Fruit fly (Drosophila melanogaster) whole organism, embryonic: Measurements from ENCODE around the gene nuf.

Source experiments
- Antp ChIP-seq: fragments of 200-800 bp; sonication (Bioruptor generic); optimal IDR thresholded peaks from 3 replicates; lab custom pipeline; 2016; ENCODE audit warnings: missing biosample characterization, missing genetic modification characterization
- Bteb2 ChIP-seq: fragments of 200-800 bp; sonication (Bioruptor generic); optimal IDR thresholded peaks from 2 replicates; lab custom pipeline; 2016; ENCODE audit warnings: missing biosample characterization, missing genetic modification characterization
- C15 ChIP-seq: fragments of 200-800 bp; sonication (Bioruptor generic); IDR thresholded peaks from 3 replicates; pipeline ENCODE4 v1.3.6; 2022; ENCODE audit warnings: missing biosample characterization, missing genetic modification characterization
- CG12659 ChIP-seq: fragments of 200-800 bp; sonication (Bioruptor generic); optimal IDR thresholded peaks from 3 replicates; lab custom pipeline; 2017; ENCODE audit warnings: mild to moderate bottlenecking, missing biosample characterization, missing genetic modification reagents, missing genetic modification characterization
- CG13123 ChIP-seq: fragments of 200-800 bp; sonication (Bioruptor generic); optimal IDR thresholded peaks from 2 replicates; lab custom pipeline; 2016; ENCODE audit warnings: missing biosample characterization, missing genetic modification characterization
- CG13296 ChIP-seq: fragments of 200-800 bp; sonication (Bioruptor generic); optimal IDR thresholded peaks from 3 replicates; lab custom pipeline; 2018; ENCODE audit warnings: missing biosample characterization, mild to moderate bottlenecking, missing genetic modification characterization
- CG14014 ChIP-seq: fragments of 200-800 bp; sonication (Bioruptor generic); IDR thresholded peaks from 2 replicates; pipeline ENCODE4 v1.3.6; 2022; ENCODE audit warnings: missing biosample characterization, missing genetic modification characterization
- CG14710 ChIP-seq: fragments of 200-800 bp; sonication (Bioruptor generic); optimal IDR thresholded peaks from 3 replicates; lab custom pipeline; 2019; ENCODE audit warnings: missing biosample characterization, mild to moderate bottlenecking, missing genetic modification characterization, moderate library complexity
- CG14860 ChIP-seq: fragments of 200-800 bp; sonication (Bioruptor generic); IDR thresholded peaks from 3 replicates; pipeline ENCODE4 v1.3.6; 2022; ENCODE audit warnings: missing biosample characterization, missing genetic modification characterization; ENCODE audit not compliant: partially characterized antibody
- CG17385 ChIP-seq: fragments of 200-800 bp; sonication (Bioruptor generic); optimal IDR thresholded peaks from 3 replicates; lab custom pipeline; 2018; ENCODE audit warnings: missing biosample characterization, mild to moderate bottlenecking, missing genetic modification characterization
- CG2199 ChIP-seq: fragments of 200-800 bp; sonication (Bioruptor generic); IDR thresholded peaks from 3 replicates; pipeline ENCODE4 v1.3.6; 2022; ENCODE audit warnings: missing biosample characterization, missing genetic modification characterization
- CG2712 ChIP-seq: fragments of 200-800 bp; optimal IDR thresholded peaks from 3 replicates; lab custom pipeline; 2019; ENCODE audit warnings: missing biosample characterization, mild to moderate bottlenecking, missing genetic modification characterization, moderate library complexity
- CG30403 ChIP-seq: fragments of 200-800 bp; sonication (Bioruptor generic); optimal IDR thresholded peaks from 3 replicates; lab custom pipeline; 2016; ENCODE audit warnings: missing biosample characterization, missing genetic modification characterization
- CG3065 ChIP-seq: fragments of 200-800 bp; sonication (Bioruptor generic); optimal IDR thresholded peaks from 2 replicates; lab custom pipeline; 2016; ENCODE audit warnings: missing biosample characterization, missing genetic modification characterization
- CG4820 ChIP-seq: fragments of 200-800 bp; sonication (Bioruptor generic); optimal IDR thresholded peaks from 3 replicates; lab custom pipeline; 2016; ENCODE audit warnings: missing biosample characterization, missing genetic modification characterization
- CG5953 ChIP-seq: fragments of 200-800 bp; sonication (Bioruptor generic); IDR thresholded peaks from 2 replicates; pipeline ENCODE4 v1.3.6; 2022; ENCODE audit warnings: missing biosample characterization, missing genetic modification characterization
- CG7357 ChIP-seq: fragments of 200-800 bp; sonication (Bioruptor generic); IDR thresholded peaks from 3 replicates; pipeline ENCODE4 v1.3.6; 2022; ENCODE audit warnings: missing biosample characterization, missing genetic modification characterization
- CG7963 ChIP-seq: fragments of 200-800 bp; sonication (Bioruptor generic); IDR thresholded peaks from 3 replicates; pipeline ENCODE4 v1.3.6; 2022; ENCODE audit warnings: missing biosample characterization, missing genetic modification characterization; ENCODE audit not compliant: partially characterized antibody
- CG8478 ChIP-seq: fragments of >200 bp; optimal IDR thresholded peaks from 2 replicates; lab custom pipeline; 2018
- CHES-1-like ChIP-seq: fragments of 200-800 bp; sonication (Bioruptor generic); optimal IDR thresholded peaks from 2 replicates; lab custom pipeline; 2016; ENCODE audit warnings: missing biosample characterization, missing genetic modification characterization
- D ChIP-seq, 2 experiments: fragments of 200-800 bp in 1 of 2; fragments of >200 bp in 1 of 2; sonication (Bioruptor generic) in 1 of 2; optimal IDR thresholded peaks; 2 replicates in 1 of 2; 3 replicates in 1 of 2; lab custom pipeline; 2017; ENCODE audit warnings: mild to moderate bottlenecking in 1 of 2, missing biosample characterization in 1 of 2, missing genetic modification characterization in 1 of 2, missing genetic modification reagents in 1 of 2
- Doc3 ChIP-seq: fragments of 200-800 bp; sonication (Bioruptor generic); IDR thresholded peaks from 3 replicates; pipeline ENCODE4 v1.3.6; 2022; ENCODE audit warnings: missing biosample characterization, missing genetic modification characterization; ENCODE audit not compliant: partially characterized antibody
- Elba2 ChIP-seq: fragments of 200-800 bp; sonication (Bioruptor generic); optimal IDR thresholded peaks from 3 replicates; lab custom pipeline; 2016; ENCODE audit warnings: missing biosample characterization, missing genetic modification characterization
- Jarid2 ChIP-seq: fragments of 200-800 bp; sonication (Bioruptor generic); optimal IDR thresholded peaks from 3 replicates; lab custom pipeline; 2017; ENCODE audit warnings: mild to moderate bottlenecking, missing biosample characterization, missing genetic modification reagents, missing genetic modification characterization
- Mrtf ChIP-seq: fragments of 200-800 bp; sonication (Bioruptor generic); IDR thresholded peaks from 3 replicates; pipeline ENCODE4 v1.3.6; 2022; ENCODE audit warnings: missing biosample characterization, missing genetic modification characterization
- Poxn ChIP-seq: fragments of 200-800 bp; sonication (Bioruptor generic); IDR thresholded peaks from 2 replicates; pipeline ENCODE4 v1.3.6; 2022; ENCODE audit warnings: missing biosample characterization, missing genetic modification characterization
- Six4 ChIP-seq: fragments of 200-800 bp; sonication (Bioruptor generic); optimal IDR thresholded peaks from 2 replicates; lab custom pipeline; 2016; ENCODE audit warnings: missing biosample characterization, missing genetic modification characterization
- TFAM ChIP-seq: fragments of 200-800 bp; sonication (Bioruptor generic); optimal IDR thresholded peaks from 2 replicates; lab custom pipeline; 2017; ENCODE audit warnings: missing biosample characterization, missing genetic modification characterization, inconsistent platforms
- bigmax ChIP-seq: fragments of 200-800 bp; sonication (Bioruptor generic); optimal IDR thresholded peaks from 2 replicates; lab custom pipeline; 2018; ENCODE audit warnings: missing biosample characterization, mild to moderate bottlenecking, missing genetic modification characterization
- cad ChIP-seq: fragments of >200 bp; optimal IDR thresholded peaks from 2 replicates; lab custom pipeline; 2017; ENCODE audit warnings: missing biosample characterization, missing genetic modification characterization
- cas ChIP-seq: fragments of 200-800 bp; sonication (Bioruptor generic); IDR thresholded peaks from 2 replicates; pipeline ENCODE4 v1.3.6; 2022; ENCODE audit warnings: missing biosample characterization, missing genetic modification characterization
- ci ChIP-seq: fragments of 200-800 bp; sonication (Bioruptor generic); IDR thresholded peaks from 3 replicates; pipeline ENCODE4 v1.3.6; 2022; ENCODE audit warnings: missing biosample characterization, missing genetic modification characterization
- crc ChIP-seq: fragments of 200-800 bp; sonication (Bioruptor generic); optimal IDR thresholded peaks from 2 replicates; lab custom pipeline; 2016; ENCODE audit warnings: missing biosample characterization, missing genetic modification characterization
- disco-r ChIP-seq: fragments of 200-800 bp; sonication (Bioruptor generic); optimal IDR thresholded peaks from 2 replicates; lab custom pipeline; 2016; ENCODE audit warnings: missing biosample characterization, missing genetic modification characterization
- dmrt11E ChIP-seq: fragments of 200-800 bp; sonication (Bioruptor generic); optimal IDR thresholded peaks from 3 replicates; lab custom pipeline; 2018; ENCODE audit warnings: missing biosample characterization, mild to moderate bottlenecking, missing genetic modification characterization, moderate library complexity
- gem ChIP-seq: fragments of 200-800 bp; sonication (Bioruptor generic); optimal IDR thresholded peaks from 2 replicates; lab custom pipeline; 2019; ENCODE audit warnings: missing biosample characterization, mild to moderate bottlenecking, missing genetic modification characterization, moderate library complexity
- grau ChIP-seq: fragments of 200-800 bp; optimal IDR thresholded peaks from 3 replicates; lab custom pipeline; 2019; ENCODE audit warnings: missing biosample characterization, mild to moderate bottlenecking, missing genetic modification characterization, moderate library complexity
- grn ChIP-seq: fragments of 200-800 bp; sonication (Bioruptor generic); optimal IDR thresholded peaks from 3 replicates; lab custom pipeline; 2017; ENCODE audit warnings: missing biosample characterization, missing genetic modification characterization
- gsb-n ChIP-seq: fragments of 200-800 bp; sonication (Bioruptor generic); optimal IDR thresholded peaks from 3 replicates; lab custom pipeline; 2018; ENCODE audit warnings: missing biosample characterization, mild to moderate bottlenecking, missing genetic modification characterization
- inv ChIP-seq: fragments of 200-800 bp; sonication (Bioruptor generic); IDR thresholded peaks from 2 replicates; pipeline ENCODE4 v1.3.6; 2022; ENCODE audit warnings: missing biosample characterization, missing genetic modification characterization; ENCODE audit not compliant: partially characterized antibody
- jigr1 ChIP-seq: fragments of 200-800 bp; sonication (Bioruptor generic); IDR thresholded peaks from 3 replicates; pipeline ENCODE4 v1.3.6; 2022; ENCODE audit warnings: missing biosample characterization, missing genetic modification characterization
- mirr ChIP-seq: fragments of 200-800 bp; sonication (Bioruptor generic); optimal IDR thresholded peaks from 3 replicates; lab custom pipeline; 2018; ENCODE audit warnings: missing biosample characterization, mild to moderate bottlenecking, missing genetic modification characterization
- pfk ChIP-seq: fragments of 200-800 bp; sonication (Bioruptor generic); optimal IDR thresholded peaks from 2 replicates; lab custom pipeline; 2018; ENCODE audit warnings: missing biosample characterization, mild to moderate bottlenecking, missing genetic modification characterization, moderate library complexity
- pros ChIP-seq: fragments of 200-800 bp; sonication (Bioruptor generic); optimal IDR thresholded peaks from 3 replicates; lab custom pipeline; 2019; ENCODE audit warnings: missing biosample characterization, mild to moderate bottlenecking, missing genetic modification characterization, moderate library complexity
- row ChIP-seq: fragments of 200-800 bp; sonication (Bioruptor generic); IDR thresholded peaks from 3 replicates; pipeline ENCODE4 v1.3.6; 2022; ENCODE audit warnings: missing biosample characterization, missing genetic modification characterization
- salm ChIP-seq: fragments of 200-800 bp; sonication (Bioruptor generic); optimal IDR thresholded peaks from 2 replicates; lab custom pipeline; 2018; ENCODE audit warnings: missing biosample characterization, mild to moderate bottlenecking, missing genetic modification characterization
- so ChIP-seq: fragments of 200-800 bp; sonication (Bioruptor generic); IDR thresholded peaks from 3 replicates; pipeline ENCODE4 v1.3.6; 2022; ENCODE audit warnings: missing biosample characterization, missing genetic modification characterization
- stc ChIP-seq: fragments of 200-800 bp; sonication (Bioruptor generic); IDR thresholded peaks from 2 replicates; pipeline ENCODE4 v1.3.6; 2022; ENCODE audit warnings: missing biosample characterization, missing genetic modification characterization
- wek ChIP-seq: fragments of 200-800 bp; sonication (Bioruptor generic); optimal IDR thresholded peaks from 3 replicates; lab custom pipeline; 2018; ENCODE audit warnings: missing biosample characterization, mild to moderate bottlenecking, missing genetic modification characterization, moderate library complexity
- zen ChIP-seq: fragments of 200-800 bp; sonication (Bioruptor generic); optimal IDR thresholded peaks from 3 replicates; lab custom pipeline; 2018; ENCODE audit warnings: missing biosample characterization, mild to moderate bottlenecking, missing genetic modification characterization, moderate library complexity
- zf30C ChIP-seq: fragments of 200-800 bp; sonication (Bioruptor generic); optimal IDR thresholded peaks from 3 replicates; lab custom pipeline; 2018; ENCODE audit warnings: missing biosample characterization, mild to moderate bottlenecking, missing genetic modification characterization

Gene nuf

DNA sequence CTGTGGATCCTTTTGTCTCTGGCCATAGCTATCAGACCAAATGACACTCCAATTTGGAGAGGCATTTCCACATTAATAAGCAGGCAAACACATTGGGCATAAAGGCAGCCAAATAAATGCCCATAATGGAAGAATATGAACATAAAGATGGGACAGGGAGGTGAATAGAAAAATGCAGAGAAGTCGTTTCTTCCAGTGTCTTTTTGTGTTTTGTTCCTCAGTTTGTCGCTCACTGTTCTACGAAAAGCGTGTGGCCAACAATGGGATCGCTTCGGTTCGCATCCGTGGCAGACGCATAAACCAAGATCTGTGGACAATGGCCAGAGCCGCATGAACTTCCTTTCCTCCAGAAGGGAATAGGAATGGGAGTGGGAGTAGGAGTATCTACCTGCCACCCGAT is 39.2 kb upstream of the nuf start:
- peak; percentile 61 for TF ChIP-seq zf30C (GFP tag; lab: Kevin White, UChicago)
- no peak for TF ChIP-seq cas
- TF ChIP-seq so (GFP tag; lab: Robert Waterston, UW), result no peak
- TF ChIP-seq CG13296, result no peak
- TF ChIP-seq grn (GFP tag; lab: Kevin White, UChicago), result no peak
- peak; percentile 57 for TF ChIP-seq cad (GFP tag; lab: Kevin White, UChicago)
- no peak for TF ChIP-seq dmrt11E (tag; lab: Kevin White, UChicago)
- no peak for TF ChIP-seq CG5953 (GFP tag; lab: Robert Waterston, UW)
- TF ChIP-seq pfk (GFP tag; lab: Kevin White, UChicago), result no peak
- TF ChIP-seq CG17385, result no peak
- no peak for TF ChIP-seq jigr1 (GFP tag; lab: Robert Waterston, UW)
- TF ChIP-seq Mrtf (GFP tag; lab: Robert Waterston, UW), result no peak
- no peak for TF ChIP-seq ci
- no peak for TF ChIP-seq mirr (GFP tag; lab: Kevin White, UChicago)
- no peak for TF ChIP-seq Elba2 (GFP tag; lab: Kevin White, UChicago)
- TF ChIP-seq CG2199 (GFP tag; lab: Robert Waterston, UW), result peak; percentile 75; the same call in 1 of the 3 replicates
- no peak for TF ChIP-seq CG14860 (GFP tag; lab: Robert Waterston, UW)
- peak; percentile 22 for TF ChIP-seq zen (tag; lab: Kevin White, UChicago)
- TF ChIP-seq Antp, result no peak
- TF ChIP-seq CG14710 (tag; lab: Kevin White, UChicago), result no peak
- peak; percentile 32 for TF ChIP-seq pros (GFP tag; lab: Kevin White, UChicago)
- no peak for TF ChIP-seq gem (tag; lab: Kevin White, UChicago)
- no peak for TF ChIP-seq inv (GFP tag; lab: Robert Waterston, UW)
- TF ChIP-seq Doc3, result no peak
- TF ChIP-seq D (optimal IDR thresholded peaks at IDR 0.05; lab: Kevin White, UChicago), result peak; percentile 100
- TF ChIP-seq D (GFP tag; optimal IDR thresholded peaks at IDR 0.05; lab: Kevin White, UChicago), result peak; percentile 3
- TF ChIP-seq, all 482 proteins: peak for 6

- no peak for TF ChIP-seq Jarid2
- TF ChIP-seq CG7963 (GFP tag; lab: Robert Waterston, UW), result no peak
- TF ChIP-seq bigmax (GFP tag; lab: Kevin White, UChicago), result no peak
- TF ChIP-seq row (GFP tag; lab: Robert Waterston, UW), result peak; percentile 34; the same call in 1 of the 3 replicates
- TF ChIP-seq CG12659 (GFP tag; lab: Kevin White, UChicago), result no peak
- no peak for TF ChIP-seq CG4820 (GFP tag; lab: Kevin White, UChicago)
- TF ChIP-seq crc (GFP tag; lab: Kevin White, UChicago), result no peak
- TF ChIP-seq grau, result peak; percentile 26
- peak; percentile 43 for TF ChIP-seq zf30C (GFP tag; lab: Kevin White, UChicago)
- TF ChIP-seq CG3065, result no peak
- no peak for TF ChIP-seq Poxn (GFP tag; lab: Robert Waterston, UW)
- TF ChIP-seq wek (GFP tag; lab: Kevin White, UChicago), result no peak
- TF ChIP-seq gem (tag; lab: Kevin White, UChicago), result peak; percentile 36
- TF ChIP-seq CG13123, result no peak
- no peak for TF ChIP-seq CG30403 (GFP tag; lab: Kevin White, UChicago)
- no peak for TF ChIP-seq CG7357
- TF ChIP-seq stc (GFP tag; lab: Robert Waterston, UW), result no peak
- no peak for TF ChIP-seq CHES-1-like (GFP tag; lab: Kevin White, UChicago)
- peak; percentile 62 for TF ChIP-seq CG2712 (tag; lab: Kevin White, UChicago)
- TF ChIP-seq CG14014 (GFP tag; lab: Robert Waterston, UW), result no peak
- no peak for TF ChIP-seq salm (tag; lab: Kevin White, UChicago)
- TF ChIP-seq TFAM (GFP tag; lab: Kevin White, UChicago), result no peak
- TF ChIP-seq C15, result no peak
- peak; percentile 57 for TF ChIP-seq dmrt11E (tag; lab: Kevin White, UChicago)
- TF ChIP-seq gsb-n (tag; lab: Kevin White, UChicago), result no peak
- TF ChIP-seq CG8478 (lab: Kevin White, UChicago), result no peak
- no peak for TF ChIP-seq Bteb2 (GFP tag; lab: Kevin White, UChicago)
- no peak for TF ChIP-seq Six4 (GFP tag; lab: Kevin White, UChicago)
- TF ChIP-seq disco-r (GFP tag; lab: Kevin White, UChicago), result no peak
Measured at dm6 chr3L:14152608-14153007, 38.1 kb upstream of the nuf start.
